Fruit fly (Drosophila melanogaster) whole organism, embryonic: Measurements from ENCODE around the gene Cdc42.

ENCODE experiments used
- Asciz ChIP-seq: fragments of 200-800 bp; sonication (Bioruptor generic); optimal IDR thresholded peaks from 2 replicates; lab custom pipeline; 2017; ENCODE audit warnings: missing biosample characterization, mild to moderate bottlenecking, missing genetic modification characterization, missing genetic modification reagents
- B-H1 ChIP-seq: fragments of 200-800 bp; sonication (Bioruptor generic); IDR thresholded peaks from 3 replicates; pipeline ENCODE4 v1.3.6; 2022; ENCODE audit warnings: missing biosample characterization, missing genetic modification characterization
- CG10462 ChIP-seq: fragments of 200-800 bp; sonication (Bioruptor generic); optimal IDR thresholded peaks from 2 replicates; lab custom pipeline; 2016; ENCODE audit warnings: missing biosample characterization, missing genetic modification characterization
- CG10979 ChIP-seq: fragments of 200-800 bp; sonication (Bioruptor generic); optimal IDR thresholded peaks from 2 replicates; lab custom pipeline; 2018; ENCODE audit warnings: missing biosample characterization, mild to moderate bottlenecking, missing genetic modification characterization, moderate library complexity
- CG12391 ChIP-seq: fragments of 200-800 bp; sonication (Bioruptor generic); optimal IDR thresholded peaks from 3 replicates; lab custom pipeline; 2018; ENCODE audit warnings: missing biosample characterization, mild to moderate bottlenecking, missing genetic modification characterization, moderate library complexity
- CG13296 ChIP-seq: fragments of 200-800 bp; sonication (Bioruptor generic); optimal IDR thresholded peaks from 3 replicates; lab custom pipeline; 2018; ENCODE audit warnings: missing biosample characterization, mild to moderate bottlenecking, missing genetic modification characterization
- CG14441 ChIP-seq: fragments of 200-800 bp; sonication (Bioruptor generic); IDR thresholded peaks from 2 replicates; pipeline ENCODE4 v1.3.6; 2022; ENCODE audit warnings: missing biosample characterization, missing genetic modification characterization
- CG1603 ChIP-seq: fragments of 200-800 bp; sonication (Bioruptor generic); optimal IDR thresholded peaks from 2 replicates; lab custom pipeline; 2019; ENCODE audit warnings: missing biosample characterization, mild to moderate bottlenecking, missing genetic modification characterization, moderate library complexity
- CG16813 ChIP-seq: fragments of 200-800 bp; sonication (Bioruptor generic); IDR thresholded peaks from 3 replicates; pipeline ENCODE4 v1.3.6; 2022; ENCODE audit warnings: missing biosample characterization, missing genetic modification characterization; ENCODE audit not compliant: partially characterized antibody
- CG16863 ChIP-seq: fragments of 200-800 bp; sonication (Bioruptor generic); optimal IDR thresholded peaks from 3 replicates; lab custom pipeline; 2016; ENCODE audit warnings: missing biosample characterization, missing genetic modification characterization
- CG1832 ChIP-seq: fragments of 200-800 bp; sonication (Bioruptor generic); optimal IDR thresholded peaks from 2 replicates; lab custom pipeline; 2017; ENCODE audit warnings: missing biosample characterization, mild to moderate bottlenecking, missing genetic modification characterization, inconsistent platforms
- CG18476 ChIP-seq: fragments of 200-800 bp; sonication (Bioruptor generic); optimal IDR thresholded peaks from 2 replicates; lab custom pipeline; 2016; ENCODE audit warnings: missing biosample characterization, mild to moderate bottlenecking, missing genetic modification characterization
- CG2678 ChIP-seq: fragments of 200-800 bp; sonication (Bioruptor generic); optimal IDR thresholded peaks from 3 replicates; lab custom pipeline; 2019; ENCODE audit warnings: missing biosample characterization, mild to moderate bottlenecking, missing genetic modification characterization, moderate library complexity
- CG30020 ChIP-seq: fragments of 200-800 bp; optimal IDR thresholded peaks from 2 replicates; lab custom pipeline; 2019; ENCODE audit warnings: missing biosample characterization, mild to moderate bottlenecking, missing genetic modification characterization, moderate library complexity
- CG3065 ChIP-seq: fragments of 200-800 bp; sonication (Bioruptor generic); optimal IDR thresholded peaks from 2 replicates; lab custom pipeline; 2016; ENCODE audit warnings: missing biosample characterization, missing genetic modification characterization
- CG31224 ChIP-seq: fragments of 200-800 bp; sonication (Bioruptor generic); IDR thresholded peaks from 2 replicates; pipeline ENCODE4 v1.3.6; 2022; ENCODE audit warnings: missing biosample characterization, missing genetic modification characterization
- CG31388 ChIP-seq: fragments of 200-800 bp; sonication (Bioruptor generic); optimal IDR thresholded peaks from 2 replicates; lab custom pipeline; 2016; ENCODE audit warnings: missing biosample characterization, missing genetic modification characterization
- CG4404 ChIP-seq: fragments of 200-800 bp; sonication (Bioruptor generic); IDR thresholded peaks from 2 replicates; pipeline ENCODE4 v1.3.6; 2022; ENCODE audit warnings: missing biosample characterization, missing genetic modification characterization
- CG4854 ChIP-seq: fragments of 200-800 bp; sonication (Bioruptor generic); optimal IDR thresholded peaks from 2 replicates; lab custom pipeline; 2016; ENCODE audit warnings: missing biosample characterization, missing genetic modification characterization, inconsistent platforms
- CG7556 ChIP-seq: fragments of 200-800 bp; sonication (Bioruptor generic); optimal IDR thresholded peaks from 2 replicates; lab custom pipeline; 2017; ENCODE audit warnings: missing biosample characterization, mild to moderate bottlenecking, missing genetic modification characterization
- Camta ChIP-seq: fragments of 200-800 bp; sonication (Bioruptor generic); optimal IDR thresholded peaks from 2 replicates; lab custom pipeline; 2016; ENCODE audit warnings: missing biosample characterization, missing genetic modification characterization
- CoRest ChIP-seq: fragments of 200-800 bp; sonication (Bioruptor generic); optimal IDR thresholded peaks from 3 replicates; lab custom pipeline; 2018; ENCODE audit warnings: missing biosample characterization, mild to moderate bottlenecking, missing genetic modification characterization, moderate library complexity
- D ChIP-seq, 2 experiments: fragments of 200-800 bp in 1 of 2; fragments of >200 bp in 1 of 2; sonication (Bioruptor generic) in 1 of 2; optimal IDR thresholded peaks; 2 replicates in 1 of 2; 3 replicates in 1 of 2; lab custom pipeline; 2017; ENCODE audit warnings: mild to moderate bottlenecking in 1 of 2, missing biosample characterization in 1 of 2, missing genetic modification characterization in 1 of 2, missing genetic modification reagents in 1 of 2
- HLH4C ChIP-seq: fragments of 200-800 bp; sonication (Bioruptor generic); IDR thresholded peaks from 3 replicates; pipeline ENCODE4 v1.3.6; 2022; ENCODE audit warnings: missing biosample characterization, missing genetic modification characterization; ENCODE audit not compliant: partially characterized antibody
- HLH54F ChIP-seq: fragments of 200-800 bp; sonication (Bioruptor generic); optimal IDR thresholded peaks from 3 replicates; lab custom pipeline; 2016; ENCODE audit warnings: missing biosample characterization, missing genetic modification characterization
- HmgD ChIP-seq: fragments of 200-800 bp; sonication (Bioruptor generic); optimal IDR thresholded peaks from 3 replicates; lab custom pipeline; 2016; ENCODE audit warnings: missing biosample characterization, missing genetic modification characterization
- Mad ChIP-seq: fragments of 200-800 bp; sonication (Bioruptor generic); optimal IDR thresholded peaks from 2 replicates; lab custom pipeline; 2016; ENCODE audit warnings: missing biosample characterization, missing genetic modification characterization
- NK7.1 ChIP-seq: fragments of 200-800 bp; sonication (Bioruptor generic); optimal IDR thresholded peaks from 3 replicates; lab custom pipeline; 2016; ENCODE audit warnings: missing biosample characterization, missing genetic modification characterization
- Pdp1 ChIP-seq, 2 experiments: fragments of 200-800 bp; sonication (Bioruptor generic); optimal IDR thresholded peaks; 3 replicates each; lab custom pipeline; 2016; ENCODE audit warnings: missing biosample characterization in 2 of 2, missing genetic modification characterization in 2 of 2, mild to moderate bottlenecking in 1 of 2, moderate library complexity in 1 of 2
- Sox102F ChIP-seq: fragments of 200-800 bp; sonication (Bioruptor generic); optimal IDR thresholded peaks from 2 replicates; lab custom pipeline; 2018; ENCODE audit warnings: missing biosample characterization, mild to moderate bottlenecking, missing genetic modification characterization, moderate library complexity
- Sry-δ ChIP-seq: fragments of 200-800 bp; sonication (Bioruptor generic); optimal IDR thresholded peaks from 2 replicates; lab custom pipeline; 2016; ENCODE audit warnings: missing biosample characterization, missing genetic modification characterization
- ab ChIP-seq: fragments of 200-800 bp; sonication (Bioruptor generic); optimal IDR thresholded peaks from 2 replicates; lab custom pipeline; 2016; ENCODE audit warnings: missing biosample characterization, missing genetic modification characterization
- abd-A ChIP-seq: fragments of 200-800 bp; sonication (Bioruptor generic); optimal IDR thresholded peaks from 3 replicates; lab custom pipeline; 2019; ENCODE audit warnings: missing biosample characterization, mild to moderate bottlenecking, missing genetic modification characterization, moderate library complexity
- ac ChIP-seq: fragments of 200-800 bp; sonication (Bioruptor generic); optimal IDR thresholded peaks from 3 replicates; lab custom pipeline; 2017; ENCODE audit warnings: missing biosample characterization, mild to moderate bottlenecking, missing genetic modification characterization
- bsh ChIP-seq, 2 experiments: fragments of 200-800 bp; sonication (Bioruptor generic); optimal IDR thresholded peaks; 2 replicates each; lab custom pipeline; 2017 to 2018; ENCODE audit warnings: mild to moderate bottlenecking in 2 of 2, missing biosample characterization in 2 of 2, missing genetic modification characterization in 2 of 2, moderate library complexity in 1 of 2
- dati ChIP-seq: fragments of 200-800 bp; sonication (Bioruptor generic); IDR thresholded peaks from 2 replicates; pipeline ENCODE4 v1.3.6; 2022; ENCODE audit warnings: missing biosample characterization, missing genetic modification characterization
- dmrt11E ChIP-seq: fragments of 200-800 bp; sonication (Bioruptor generic); optimal IDR thresholded peaks from 3 replicates; lab custom pipeline; 2018; ENCODE audit warnings: missing biosample characterization, mild to moderate bottlenecking, missing genetic modification characterization, moderate library complexity
- dmrt99B ChIP-seq: fragments of 200-800 bp; sonication (Bioruptor generic); optimal IDR thresholded peaks from 2 replicates; lab custom pipeline; 2018; ENCODE audit warnings: missing biosample characterization, mild to moderate bottlenecking, missing genetic modification characterization, moderate library complexity
- emc ChIP-seq: fragments of 200-800 bp; sonication (Bioruptor generic); optimal IDR thresholded peaks from 2 replicates; lab custom pipeline; 2016; ENCODE audit warnings: missing biosample characterization, missing genetic modification characterization
- gcm2 ChIP-seq: fragments of 200-800 bp; sonication (Bioruptor generic); optimal IDR thresholded peaks from 2 replicates; lab custom pipeline; 2016; ENCODE audit warnings: missing biosample characterization, missing genetic modification characterization
- gem ChIP-seq: fragments of 200-800 bp; sonication (Bioruptor generic); optimal IDR thresholded peaks from 2 replicates; lab custom pipeline; 2019; ENCODE audit warnings: missing biosample characterization, mild to moderate bottlenecking, missing genetic modification characterization, moderate library complexity
- ken ChIP-seq: fragments of 200-800 bp; sonication (Bioruptor generic); IDR thresholded peaks from 3 replicates; pipeline ENCODE4 v1.3.6; 2022; ENCODE audit warnings: missing biosample characterization, missing genetic modification characterization
- lbe ChIP-seq: fragments of 200-800 bp; sonication (Bioruptor generic); optimal IDR thresholded peaks from 2 replicates; lab custom pipeline; 2016; ENCODE audit warnings: missing biosample characterization, mild to moderate bottlenecking, missing genetic modification characterization
- oc ChIP-seq: fragments of 200-800 bp; sonication (Bioruptor generic); optimal IDR thresholded peaks from 2 replicates; lab custom pipeline; 2018; ENCODE audit warnings: missing biosample characterization, mild to moderate bottlenecking, missing genetic modification characterization, moderate library complexity
- sens-2 ChIP-seq: fragments of 200-800 bp; sonication (Bioruptor generic); IDR thresholded peaks from 2 replicates; pipeline ENCODE4 v1.3.6; 2022; ENCODE audit warnings: missing biosample characterization, missing genetic modification characterization
- stc ChIP-seq: fragments of 200-800 bp; sonication (Bioruptor generic); IDR thresholded peaks from 2 replicates; pipeline ENCODE4 v1.3.6; 2022; ENCODE audit warnings: missing biosample characterization, missing genetic modification characterization
- tna ChIP-seq: fragments of 200-800 bp; sonication (Bioruptor generic); IDR thresholded peaks from 2 replicates; pipeline ENCODE4 v1.3.6; 2022; ENCODE audit warnings: missing biosample characterization, missing genetic modification characterization; ENCODE audit not compliant: partially characterized antibody
- wor ChIP-seq: fragments of 200-800 bp; sonication (Bioruptor generic); IDR thresholded peaks from 2 replicates; pipeline ENCODE4 v1.3.6; 2022; ENCODE audit warnings: missing biosample characterization, missing genetic modification characterization
- zfh2 ChIP-seq: fragments of 200-800 bp; sonication (Bioruptor generic); optimal IDR thresholded peaks from 2 replicates; lab custom pipeline; 2016; ENCODE audit warnings: missing biosample characterization, missing genetic modification characterization

Cdc42 gene

dm6 chrX:19663196-19663858 lies 33.6 kb upstream of the Cdc42 start (continued):
- TF ChIP-seq CG18476 (GFP tag; lab: Kevin White, UChicago) (peak; percentile 55), HLH4C (GFP tag; lab: Robert Waterston, UW) (no peak), HmgD (GFP tag; lab: Kevin White, UChicago) (no peak), CG1603 (tag; lab: Kevin White, UChicago) (no peak), ken (GFP tag; lab: Robert Waterston, UW) (no peak), Sox102F (no peak), CG13296 (GFP tag; lab: Kevin White, UChicago) (no peak), HLH54F (GFP tag; lab: Kevin White, UChicago) (peak; percentile 37), Asciz (GFP tag; lab: Kevin White, UChicago) (no peak), CG16813 (GFP tag; lab: Robert Waterston, UW) (no peak; the same call in 2 of the 3 replicates), stc (GFP tag; lab: Robert Waterston, UW) (no peak), Pdp1 (GFP tag; optimal IDR thresholded peaks at IDR 0.05; lab: Kevin White, UChicago) (peak; percentile 14 to 21), CG31388 (GFP tag; lab: Kevin White, UChicago) (no peak), emc (GFP tag; lab: Kevin White, UChicago) (no peak), dati (GFP tag; lab: Robert Waterston, UW) (no peak), CG1832 (GFP tag; lab: Kevin White, UChicago) (no peak), ac (no peak), CG14441 (no peak), CG4854 (GFP tag; lab: Kevin White, UChicago) (no peak), CG10462 (GFP tag; lab: Kevin White, UChicago) (no peak), oc (tag; lab: Kevin White, UChicago) (no peak), wor (no peak), ab (GFP tag; lab: Kevin White, UChicago) (peak; percentile 4), abd-A (tag; lab: Kevin White, UChicago) (no peak), Camta (GFP tag; lab: Kevin White, UChicago) (peak; percentile 49), CG2678 (tag; lab: Kevin White, UChicago) (peak; percentile 76), Mad (no peak), CoRest (tag; lab: Kevin White, UChicago) (peak; percentile 76), zfh2 (GFP tag; lab: Kevin White, UChicago) (peak; percentile 41), CG4404 (GFP tag; lab: Robert Waterston, UW) (0 out of 2 replicates have a peak, but pooled peaks have one; percentile 26), CG12391 (tag; lab: Kevin White, UChicago) (peak; percentile 66), CG31224 (GFP tag; lab: Robert Waterston, UW) (no peak), sens-2 (GFP tag; lab: Robert Waterston, UW) (no peak), CG16863 (GFP tag; lab: Kevin White, UChicago) (no peak), tna (no peak), Sry-δ (GFP tag; lab: Kevin White, UChicago) (no peak), CG10979 (tag; lab: Kevin White, UChicago) (peak; percentile 64), gem (tag; lab: Kevin White, UChicago) (peak; percentile 56), NK7.1 (GFP tag; lab: Kevin White, UChicago) (no peak), dmrt11E (tag; lab: Kevin White, UChicago) (peak; percentile 70), B-H1 (GFP tag; lab: Robert Waterston, UW) (no peak; the same call in 2 of the 3 replicates), D (optimal IDR thresholded peaks at IDR 0.05; lab: Kevin White, UChicago) (no peak), D (GFP tag; optimal IDR thresholded peaks at IDR 0.05; lab: Kevin White, UChicago) (peak; percentile 50), bsh (GFP tag; optimal IDR thresholded peaks at IDR 0.05; lab: Kevin White, UChicago) (peak in 1 of 2 experiments; percentile 31), CG30020 (tag; lab: Kevin White, UChicago) (no peak), lbe (GFP tag; lab: Kevin White, UChicago) (no peak), CG7556 (GFP tag; lab: Kevin White, UChicago) (peak; percentile 85), gcm2 (GFP tag; lab: Kevin White, UChicago) (no peak), dmrt99B (tag; lab: Kevin White, UChicago) (peak; percentile 72), CG3065 (no peak)
